Worm (Caenorhabditis elegans): ENCODE results near the gene cyk-1.

DNA sequence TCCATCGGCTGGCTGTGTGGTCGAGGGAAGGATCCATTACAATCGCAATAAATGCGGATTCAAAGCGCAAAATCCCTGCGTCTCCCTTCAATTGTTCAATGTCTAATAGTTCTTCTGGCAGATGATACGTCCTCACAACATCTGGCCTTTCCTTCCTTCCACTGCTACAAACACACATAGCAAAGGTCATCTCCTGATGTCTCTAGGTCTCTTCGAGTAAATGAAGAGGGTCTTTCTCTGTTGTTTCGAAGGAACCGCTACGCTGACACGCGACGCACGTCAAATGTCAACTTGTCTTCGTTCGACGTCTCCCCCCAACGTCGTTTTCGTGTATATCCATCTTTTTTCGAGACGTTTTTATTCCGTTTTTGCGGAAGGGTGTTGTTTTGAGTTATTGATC, 50.1 kb downstream of the cyk-1 start:
- peak; percentile 80 for TF ChIP-seq unc-62 (GFP tag; optimal IDR thresholded peaks at IDR 0.05)
- peak in 1 of 2 experiments; percentile 0 for TF ChIP-seq egl-27 (tag; optimal IDR thresholded peaks at IDR 0.05)
- no peak for TF ChIP-seq ama-1 (optimal IDR thresholded peaks at IDR 0.05)
- no peak for TF ChIP-seq egl-13 (tag; optimal IDR thresholded peaks at IDR 0.05)
